Fruit fly (Drosophila melanogaster): ENCODE measurements around the gene meng.

Gene meng

DNA sequence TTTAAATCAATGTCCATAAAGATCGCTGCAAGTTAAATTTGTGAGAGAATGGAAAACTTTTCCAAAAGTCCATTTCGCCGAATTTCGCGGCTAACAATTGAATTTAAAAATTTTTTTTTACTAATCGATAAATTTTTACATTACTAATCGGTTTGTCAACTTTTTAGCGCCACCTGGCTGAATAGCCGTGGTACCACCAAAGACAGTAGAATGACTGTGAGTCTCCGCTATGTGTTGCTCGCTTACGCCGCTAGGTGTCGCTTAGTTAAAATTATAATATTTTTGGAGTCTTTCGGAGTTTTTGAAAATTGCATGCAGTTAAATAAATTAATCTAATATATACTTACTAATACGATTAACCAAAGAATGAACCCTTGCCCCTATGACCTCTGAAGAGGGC lies 55.1 kb downstream of the meng start (continued):
- TF ChIP-seq CG9609 (GFP tag; optimal IDR thresholded peaks at IDR 0.05) (peak; percentile 30), CG6175 (GFP tag; IDR thresholded peaks at IDR 0.05) (no peak), CG1529 (GFP tag; optimal IDR thresholded peaks at IDR 0.05) (no peak), HmgD (GFP tag; optimal IDR thresholded peaks at IDR 0.05) (peak; percentile 69), CG11398 (GFP tag; optimal IDR thresholded peaks at IDR 0.05) (no peak), CG17912 (GFP tag; optimal IDR thresholded peaks at IDR 0.05) (peak; percentile 67), lola (GFP tag; optimal IDR thresholded peaks at IDR 0.05) (no peak), CG16779 (GFP tag; IDR thresholded peaks at IDR 0.05) (peak; percentile 40; the same call in 1 of the 2 replicates), CG13624 (GFP tag; optimal IDR thresholded peaks at IDR 0.05) (peak; percentile 49), nerfin-1 (tag; optimal IDR thresholded peaks at IDR 0.05) (no peak), Ets97D (GFP tag; optimal IDR thresholded peaks at IDR 0.05) (peak; percentile 50), MBD-R2 (GFP tag; IDR thresholded peaks at IDR 0.05) (0 out of 2 replicates have a peak, but pooled peaks have one; percentile 7), CG32767 (GFP tag; IDR thresholded peaks at IDR 0.05) (no peak), CG2712 (tag; optimal IDR thresholded peaks at IDR 0.05) (peak; percentile 65), Med (GFP tag) (peak; percentile 92), Pdp1 (GFP tag; optimal IDR thresholded peaks at IDR 0.05) (peak in 1 of 2 experiments; percentile 42), CG7556 (GFP tag; optimal IDR thresholded peaks at IDR 0.05) (no peak), gsb (GFP tag; IDR thresholded peaks at IDR 0.05) (no peak), gfzf (GFP tag; optimal IDR thresholded peaks at IDR 0.05) (peak; percentile 35), TFAM (GFP tag; optimal IDR thresholded peaks at IDR 0.05) (no peak), CG4328 (GFP tag; optimal IDR thresholded peaks at IDR 0.05) (no peak), CG18599 (GFP tag; optimal IDR thresholded peaks at IDR 0.05) (no peak), CG18619 (GFP tag; optimal IDR thresholded peaks at IDR 0.05) (peak; percentile 23), CG33557 (GFP tag; optimal IDR thresholded peaks at IDR 0.05) (no peak), Abd-B (GFP tag; optimal IDR thresholded peaks at IDR 0.05) (peak; percentile 23), dimm (GFP tag; IDR thresholded peaks at IDR 0.05) (no peak), Aef1 (GFP tag; IDR thresholded peaks at IDR 0.05) (peak; percentile 22; the same call in 1 of the 3 replicates), repo (GFP tag; optimal IDR thresholded peaks at IDR 0.05) (no peak), CG12744 (GFP tag; optimal IDR thresholded peaks at IDR 0.05) (no peak), p53 (GFP tag; optimal IDR thresholded peaks at IDR 0.05) (no peak), Sox100B (GFP tag; optimal IDR thresholded peaks at IDR 0.05) (no peak), Trl (optimal IDR thresholded peaks at IDR 0.05) (no peak), Trl (GFP tag; optimal IDR thresholded peaks at IDR 0.05) (peak; percentile 53), kah (GFP tag; optimal IDR thresholded peaks at IDR 0.05) (no peak), dan (GFP tag; IDR thresholded peaks at IDR 0.05) (no peak), CG6254 (GFP tag; optimal IDR thresholded peaks at IDR 0.05) (no peak), yki (optimal IDR thresholded peaks at IDR 0.05) (no peak), Nf-YB (GFP tag; optimal IDR thresholded peaks at IDR 0.05) (no peak), CG12391 (tag; optimal IDR thresholded peaks at IDR 0.05) (peak; percentile 30), CG15514 (GFP tag; optimal IDR thresholded peaks at IDR 0.05) (peak; percentile 71), CG3838 (GFP tag; optimal IDR thresholded peaks at IDR 0.05) (no peak), lilli (GFP tag; optimal IDR thresholded peaks at IDR 0.05) (peak; percentile 51), NFAT (GFP tag; IDR thresholded peaks at IDR 0.05) (peak; percentile 52; the same call in 1 of the 2 replicates), unpg (GFP tag; optimal IDR thresholded peaks at IDR 0.05) (peak; percentile 9), Jarid2 (GFP tag; optimal IDR thresholded peaks at IDR 0.05) (peak; percentile 42), CG31365 (tag; optimal IDR thresholded peaks at IDR 0.05) (peak; percentile 3), CG13894 (tag; optimal IDR thresholded peaks at IDR 0.05) (no peak), CG8924 (tag; optimal IDR thresholded peaks at IDR 0.05) (no peak), emc (GFP tag; optimal IDR thresholded peaks at IDR 0.05) (no peak), nom (GFP tag; optimal IDR thresholded peaks at IDR 0.05) (no peak), sob (GFP tag; IDR thresholded peaks at IDR 0.05) (peak; percentile 52; the same call in 1 of the 2 replicates)
